Worm (Caenorhabditis elegans) whole organism, L4/young adult: ENCODE data around the gene F14H3.3.

ENCODE experiments used
- W03F9.2 ChIP-seq: fragments of 150-350 bp; optimal IDR thresholded peaks from 2 replicates; lab custom pipeline; 2014; ENCODE audit warnings: missing biosample characterization, missing genetic modification characterization
- him-1 ChIP-seq: sonication (generic microtip); optimal IDR thresholded peaks from 2 replicates; lab custom pipeline; 2016; ENCODE audit warnings: missing genotype, missing genetic modification reagents, missing genetic modification characterization, missing compliant biosample characterization

- TF ChIP-seq him-1 (tag; lab: Kevin White, UChicago) (no peak), W03F9.2 (tag; lab: Kevin White, UChicago) (no peak)
Observed at ce11 chrV:16007505-16007904, 45.8 kb downstream of the F14H3.3 start, which contains the start of gene str-231.
